Worm (Caenorhabditis elegans) whole organism, young adult: ENCODE data around the gene Y64G10A.2.

Source experiments
- C17E4.6 ChIP-seq: fragments of 200-800 bp; sonication (Bioruptor generic); IDR thresholded peaks from 2 replicates; pipeline ENCODE4 v1.3.6; 2022; ENCODE audit warnings: missing genetic modification reagents, missing genetic modification characterization, missing compliant biosample characterization
- F22D6.2 ChIP-seq: sonication (generic microtip); optimal IDR thresholded peaks from 2 replicates; lab custom pipeline; 2016; ENCODE audit warnings: mild to moderate bottlenecking, missing genetic modification characterization, missing compliant biosample characterization
- F23B12.7 ChIP-seq: sonication (generic microtip); optimal IDR thresholded peaks from 2 replicates; lab custom pipeline; 2017; ENCODE audit warnings: missing genetic modification characterization, mild to moderate bottlenecking, missing compliant biosample characterization, antibody characterized with exemption, moderate library complexity; ENCODE audit not compliant: insufficient read depth
- F57A8.1 ChIP-seq: fragments of 200-800 bp; sonication (Bioruptor generic); optimal IDR thresholded peaks from 2 replicates; lab custom pipeline; 2018; ENCODE audit warnings: mild to moderate bottlenecking, missing genetic modification characterization, moderate library complexity, missing compliant biosample characterization
- K12H6.12 ChIP-seq: fragments of 200-800 bp; sonication (Bioruptor generic); optimal IDR thresholded peaks from 2 replicates; lab custom pipeline; 2018; ENCODE audit warnings: mild to moderate bottlenecking, missing genetic modification characterization, missing compliant biosample characterization
- T07F8.4 ChIP-seq: sonication (generic microtip); optimal IDR thresholded peaks from 2 replicates; lab custom pipeline; 2016; ENCODE audit warnings: mild to moderate bottlenecking, missing genetic modification characterization, moderate library complexity, missing compliant biosample characterization
- Y79H2A.3 ChIP-seq: fragments of 200-800 bp; sonication (Bioruptor generic); conservative IDR thresholded peaks from 2 replicates; pipeline ENCODE4 v1.3.6; 2022; ENCODE audit warnings: missing genetic modification reagents, missing genetic modification characterization, missing compliant biosample characterization
- cebp-2 ChIP-seq: fragments of 200-800 bp; sonication (Bioruptor generic); IDR thresholded peaks from 2 replicates; pipeline ENCODE4 v1.3.6; 2022; ENCODE audit warnings: missing genetic modification characterization, missing compliant biosample characterization
- ceh-58 ChIP-seq: fragments of 200-800 bp; sonication (Bioruptor generic); IDR thresholded peaks from 2 replicates; pipeline ENCODE4 v1.3.6; 2022; ENCODE audit warnings: missing genetic modification characterization, missing compliant biosample characterization
- efl-1 ChIP-seq: fragments of 150-350 bp; optimal IDR thresholded peaks from 2 replicates; lab custom pipeline; 2014; ENCODE audit warnings: missing biosample characterization, missing genetic modification reagents, missing genetic modification characterization
- egl-44 ChIP-seq: fragments of 200-800 bp; sonication (Bioruptor generic); IDR thresholded peaks from 2 replicates; pipeline ENCODE4 v1.3.6; 2022; ENCODE audit warnings: missing genetic modification reagents, missing genetic modification characterization, missing compliant biosample characterization
- egrh-3 ChIP-seq: fragments of 200-800 bp; sonication (Bioruptor generic); IDR thresholded peaks from 2 replicates; pipeline ENCODE4 v1.3.6; 2022; ENCODE audit warnings: missing genetic modification reagents, missing genetic modification characterization, missing compliant biosample characterization
- ekl-4 ChIP-seq: fragments of 200-800 bp; sonication (Bioruptor generic); IDR thresholded peaks from 2 replicates; pipeline ENCODE4 v1.3.6; 2022; ENCODE audit warnings: missing genetic modification reagents, missing genetic modification characterization, missing compliant biosample characterization
- him-1 ChIP-seq: sonication (generic microtip); optimal IDR thresholded peaks from 2 replicates; lab custom pipeline; 2016; ENCODE audit warnings: missing genotype, missing genetic modification reagents, missing genetic modification characterization, missing compliant biosample characterization
- hmg-1.2 ChIP-seq: fragments of 200-800 bp; sonication (Bioruptor generic); IDR thresholded peaks from 2 replicates; pipeline ENCODE4 v1.3.6; 2022; ENCODE audit warnings: missing genetic modification reagents, missing genetic modification characterization, missing compliant biosample characterization
- hmg-20 ChIP-seq: fragments of 200-800 bp; sonication (Bioruptor generic); IDR thresholded peaks from 2 replicates; pipeline ENCODE4 v1.3.6; 2022; ENCODE audit warnings: missing genetic modification reagents, missing genetic modification characterization, missing compliant biosample characterization
- lag-1 ChIP-seq: fragments of 200-800 bp; sonication (Bioruptor generic); IDR thresholded peaks from 2 replicates; pipeline ENCODE4 v1.3.6; 2022; ENCODE audit warnings: missing genetic modification reagents, missing genetic modification characterization, missing compliant biosample characterization
- let-526 ChIP-seq: fragments of 200-800 bp; sonication (Bioruptor generic); IDR thresholded peaks from 2 replicates; pipeline ENCODE4 v1.3.6; 2022; ENCODE audit warnings: missing genetic modification reagents, missing genetic modification characterization, missing compliant biosample characterization
- lin-26 ChIP-seq: fragments of 200-800 bp; sonication (Bioruptor generic); IDR thresholded peaks from 2 replicates; pipeline ENCODE4 v1.3.6; 2022; ENCODE audit warnings: missing genetic modification reagents, missing genetic modification characterization, missing compliant biosample characterization
- lin-40 ChIP-seq: sonication (generic microtip); optimal IDR thresholded peaks from 2 replicates; lab custom pipeline; 2016; ENCODE audit warnings: missing genetic modification characterization, mild to moderate bottlenecking, missing compliant biosample characterization, missing genotype, missing genetic modification reagents
- lin-54 ChIP-seq: fragments of 200-800 bp; sonication (Bioruptor generic); optimal IDR thresholded peaks from 2 replicates; lab custom pipeline; 2018; ENCODE audit warnings: mild to moderate bottlenecking, missing genetic modification characterization, missing compliant biosample characterization
- madf-8 ChIP-seq: fragments of 200-800 bp; sonication (Bioruptor generic); conservative IDR thresholded peaks from 2 replicates; pipeline ENCODE4 v1.3.6; 2022; ENCODE audit warnings: missing genetic modification reagents, missing genetic modification characterization, missing compliant biosample characterization
- mcd-1 ChIP-seq: fragments of 200-800 bp; sonication (Bioruptor generic); IDR thresholded peaks from 2 replicates; pipeline ENCODE4 v1.3.6; 2022; ENCODE audit warnings: missing genetic modification reagents, missing genetic modification characterization, missing compliant biosample characterization
- nfyb-1 ChIP-seq: fragments of 200-800 bp; sonication (Bioruptor generic); IDR thresholded peaks from 2 replicates; pipeline ENCODE4 v1.3.6; 2022; ENCODE audit warnings: missing genetic modification reagents, missing genetic modification characterization, missing compliant biosample characterization
- rcor-1 ChIP-seq: fragments of 200-800 bp; sonication (Bioruptor generic); IDR thresholded peaks from 2 replicates; pipeline ENCODE4 v1.3.6; 2022; ENCODE audit warnings: missing genetic modification reagents, missing genetic modification characterization, missing compliant biosample characterization
- rec-8 ChIP-seq, 2 experiments: sonication (generic microtip); optimal IDR thresholded peaks; 2 replicates each; lab custom pipeline; 2016; ENCODE audit warnings: mild to moderate bottlenecking in 2 of 2, missing genetic modification characterization in 2 of 2, missing genetic modification reagents in 2 of 2, missing genotype in 2 of 2, missing biosample characterization in 1 of 2, missing compliant biosample characterization in 1 of 2, moderate library complexity in 1 of 2
- sea-2 ChIP-seq: fragments of 200-800 bp; sonication (Bioruptor generic); IDR thresholded peaks from 2 replicates; pipeline ENCODE4 v1.3.6; 2022; ENCODE audit warnings: missing genetic modification characterization, missing compliant biosample characterization
- snpc-1.3 ChIP-seq: sonication (generic microtip); optimal IDR thresholded peaks from 2 replicates; lab custom pipeline; 2017; ENCODE audit warnings: missing genetic modification characterization, mild to moderate bottlenecking, missing compliant biosample characterization, antibody characterized with exemption, moderate library complexity, missing genotype, missing genetic modification reagents; ENCODE audit not compliant: insufficient read depth
- snpc-4 ChIP-seq, 5 experiments: fragments of 150-350 bp in 1 of 5; sonication (generic microtip) in 4 of 5; optimal IDR thresholded peaks; 2 replicates each; lab custom pipeline; 2014 to 2018; ENCODE audit warnings: missing genetic modification characterization in 5 of 5, missing biosample characterization in 3 of 5, antibody characterized with exemption in 2 of 5, mild to moderate bottlenecking in 2 of 5, missing compliant biosample characterization in 2 of 5, missing genotype in 2 of 5, moderate library complexity in 2 of 5, missing genetic modification reagents in 1 of 5
- somi-1 ChIP-seq: fragments of 200-800 bp; sonication (Bioruptor generic); optimal IDR thresholded peaks from 2 replicates; lab custom pipeline; 2018; ENCODE audit warnings: mild to moderate bottlenecking, missing genetic modification characterization, missing compliant biosample characterization
- sptf-2 ChIP-seq: fragments of 200-800 bp; sonication (Bioruptor generic); optimal IDR thresholded peaks from 2 replicates; lab custom pipeline; 2018; ENCODE audit warnings: mild to moderate bottlenecking, missing genetic modification characterization, missing compliant biosample characterization
- tlf-1 ChIP-seq: fragments of 200-800 bp; sonication (Bioruptor generic); optimal IDR thresholded peaks from 2 replicates; lab custom pipeline; 2018; ENCODE audit warnings: mild to moderate bottlenecking, missing genetic modification characterization, missing compliant biosample characterization
- unc-62 ChIP-seq: fragments of 150-350 bp; optimal IDR thresholded peaks from 2 replicates; lab custom pipeline; 2014; ENCODE audit warnings: missing biosample characterization, missing genetic modification reagents, missing genetic modification characterization
- zim-3 ChIP-seq: sonication (generic microtip); optimal IDR thresholded peaks from 2 replicates; lab custom pipeline; 2017; ENCODE audit warnings: mild to moderate bottlenecking, missing genetic modification characterization, moderate library complexity, missing compliant biosample characterization
- ztf-22 ChIP-seq: fragments of 200-800 bp; sonication (Bioruptor generic); optimal IDR thresholded peaks from 2 replicates; lab custom pipeline; 2018; ENCODE audit warnings: mild to moderate bottlenecking, missing genetic modification characterization, moderate library complexity, missing compliant biosample characterization
- ztf-26 ChIP-seq: sonication (generic microtip); optimal IDR thresholded peaks from 2 replicates; lab custom pipeline; 2017; ENCODE audit warnings: missing genetic modification characterization, missing compliant biosample characterization

Gene Y64G10A.2

DNA sequence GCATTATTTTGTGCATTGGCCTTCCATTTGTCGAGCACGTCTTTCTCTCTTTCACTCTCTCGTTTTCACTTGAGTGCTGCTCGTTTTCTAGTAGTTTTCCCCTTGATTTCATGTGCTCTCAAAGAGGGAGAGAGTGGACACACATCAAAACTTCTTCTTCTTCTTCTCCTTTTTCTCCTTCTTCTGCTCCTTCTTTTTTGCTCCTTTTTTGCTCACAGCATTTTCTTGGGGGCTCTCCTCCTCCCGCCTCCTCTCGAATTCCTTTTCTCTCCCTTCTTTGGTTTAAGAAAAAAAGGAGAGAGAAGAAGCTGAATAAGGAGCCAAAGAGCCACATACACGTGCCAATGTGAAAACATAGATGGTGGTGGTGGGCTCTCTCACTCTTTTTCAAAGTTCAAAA lies 28.3 kb upstream of the Y64G10A.2 start:
- TF ChIP-seq tlf-1 (GFP tag; lab: Kevin White, UChicago) = no peak
- no peak for TF ChIP-seq F22D6.2 (tag; lab: Kevin White, UChicago)
- no peak for TF ChIP-seq zim-3 (tag; lab: Kevin White, UChicago)
- no peak for TF ChIP-seq snpc-1.3 (tag; lab: Kevin White, UChicago)
- TF ChIP-seq K12H6.12 (tag; lab: Kevin White, UChicago) = peak; percentile 36
- TF ChIP-seq egrh-3 (GFP tag; lab: Robert Waterston, UW) = peak; percentile 39
- TF ChIP-seq mcd-1 (GFP tag; lab: Robert Waterston, UW) = no peak
- TF ChIP-seq, all 124 proteins: peak for 2

- TF ChIP-seq T07F8.4 (tag; lab: Kevin White, UChicago) (no peak), sea-2 (GFP tag; lab: Robert Waterston, UW) (no peak), C17E4.6 (no peak), ekl-4 (GFP tag; lab: Robert Waterston, UW) (no peak), nfyb-1 (GFP tag; lab: Robert Waterston, UW) (no peak), lin-26 (GFP tag; lab: Robert Waterston, UW) (no peak)
Observed at ce11 chrIV:14269932-14270331, 25.7 kb upstream of the Y64G10A.2 start.

ce11 chrIV:14268882-14269281 lies 24.6 kb upstream of the Y64G10A.2 start:
- TF ChIP-seq mcd-1 (GFP tag; lab: Robert Waterston, UW) (no peak), rec-8 (tag; optimal IDR thresholded peaks at IDR 0.05; lab: Kevin White, UChicago) (no peak), lag-1 (GFP tag; lab: Robert Waterston, UW) (no peak), tlf-1 (GFP tag; lab: Kevin White, UChicago) (no peak), lin-54 (GFP tag; lab: Kevin White, UChicago) (no peak), Y79H2A.3 (no peak), unc-62 (GFP tag; lab: Kevin White, UChicago) (no peak), somi-1 (GFP tag; lab: Kevin White, UChicago) (no peak), ztf-22 (GFP tag; lab: Kevin White, UChicago) (no peak), cebp-2 (GFP tag; lab: Robert Waterston, UW) (no peak), efl-1 (GFP tag; lab: Kevin White, UChicago) (no peak), F22D6.2 (tag; lab: Kevin White, UChicago) (no peak), madf-8 (GFP tag; lab: Robert Waterston, UW) (no peak), F57A8.1 (no peak), sptf-2 (no peak), F23B12.7 (no peak), rcor-1 (GFP tag; lab: Robert Waterston, UW) (no peak), hmg-20 (GFP tag; lab: Robert Waterston, UW) (no peak), ztf-26 (no peak)
- TF ChIP-seq, all 124 proteins: peak for 0

ce11 chrIV:14260761-14261160 lies 16.5 kb upstream of the Y64G10A.2 start:
- TF ChIP-seq egl-44 (GFP tag; lab: Robert Waterston, UW) = no peak
- TF ChIP-seq snpc-4 (GFP tag; optimal IDR thresholded peaks at IDR 0.05; lab: Kevin White, UChicago) = peak; percentile 12
- no peak for TF ChIP-seq snpc-4 (tag; optimal IDR thresholded peaks at IDR 0.05; lab: Kevin White, UChicago)
- TF ChIP-seq hmg-1.2 (GFP tag; lab: Robert Waterston, UW) = peak; percentile 32; the same call in 1 of the 2 replicates
- TF ChIP-seq somi-1 (GFP tag; lab: Kevin White, UChicago) = peak; percentile 22
- TF ChIP-seq lin-40 (tag; lab: Kevin White, UChicago) = peak; percentile 12
- TF ChIP-seq let-526 (GFP tag; lab: Robert Waterston, UW) = no peak
- TF ChIP-seq ceh-58 (GFP tag; lab: Robert Waterston, UW) = no peak
- TF ChIP-seq K12H6.12 (tag; lab: Kevin White, UChicago) = peak; percentile 57
- TF ChIP-seq sptf-2 = no peak
- no peak for TF ChIP-seq him-1
- TF ChIP-seq, all 124 proteins: peak for 5
